Worm (Caenorhabditis elegans) whole organism, L3 larva: ENCODE results near the gene C50C3.1.

Source experiments
- R02D3.7 ChIP-seq: fragments of 150-350 bp; optimal IDR thresholded peaks from 2 replicates; lab custom pipeline; 2014; ENCODE audit warnings: missing biosample characterization, missing genetic modification characterization
- aly-2 ChIP-seq: fragments of 150-350 bp; optimal IDR thresholded peaks from 2 replicates; lab custom pipeline; 2014; ENCODE audit warnings: missing biosample characterization, missing genetic modification characterization
- ama-1 ChIP-seq: fragments of 150-350 bp; optimal IDR thresholded peaks from 2 replicates; lab custom pipeline; 2018
- fos-1 ChIP-seq: fragments of 150-350 bp; optimal IDR thresholded peaks from 2 replicates; lab custom pipeline; 2014; ENCODE audit warnings: missing biosample characterization, missing genetic modification characterization
- jun-1 ChIP-seq: fragments of 150-350 bp; optimal IDR thresholded peaks from 2 replicates; lab custom pipeline; 2014; ENCODE audit warnings: missing biosample characterization, missing genetic modification reagents, missing genetic modification characterization
- nhr-28 ChIP-seq: fragments of 150-350 bp; optimal IDR thresholded peaks from 2 replicates; lab custom pipeline; 2014; ENCODE audit warnings: missing biosample characterization, missing genetic modification characterization
- nhr-76 ChIP-seq: fragments of 150-350 bp; sonication (generic microtip); optimal IDR thresholded peaks from 5 replicates; lab custom pipeline; 2014; ENCODE audit warnings: missing biosample characterization, missing genetic modification characterization
- skn-1 ChIP-seq: fragments of 150-350 bp; optimal IDR thresholded peaks from 2 replicates; lab custom pipeline; 2014; ENCODE audit warnings: missing biosample characterization, missing genetic modification characterization

- TF ChIP-seq jun-1 (tag; lab: Kevin White, UChicago) = no peak
- TF ChIP-seq nhr-28 (tag; lab: Kevin White, UChicago) = no peak
- TF ChIP-seq R02D3.7 = no peak
- TF ChIP-seq skn-1 (tag; lab: Kevin White, UChicago) = no peak
- TF ChIP-seq fos-1 = no peak
- no peak for TF ChIP-seq ama-1
- no peak for TF ChIP-seq aly-2 (tag; lab: Kevin White, UChicago)
- no peak for TF ChIP-seq nhr-76
Measured at ce11 chrIII:8235358-8235757, 43.6 kb downstream of the C50C3.1 start, which contains the start of gene C02F5.14.
